Fruit fly (Drosophila melanogaster): Measurements from ENCODE around the gene CG14605.

Gene CG14605

dm6 chr3R:7169927-7170326 is 49.6 kb downstream of the CG14605 start:
- TF ChIP-seq rn (GFP tag; IDR thresholded peaks at IDR 0.05) (no peak), CG34367 (tag; optimal IDR thresholded peaks at IDR 0.05) (no peak), CG8301 (tag; optimal IDR thresholded peaks at IDR 0.05) (no peak), CG10348 (GFP tag; IDR thresholded peaks at IDR 0.05) (no peak), CG14655 (GFP tag; optimal IDR thresholded peaks at IDR 0.05) (no peak), D1 (tag; optimal IDR thresholded peaks at IDR 0.05) (no peak), Ets98B (GFP tag; IDR thresholded peaks at IDR 0.05) (no peak), CG9948 (tag; optimal IDR thresholded peaks at IDR 0.05) (no peak), CG15710 (tag; optimal IDR thresholded peaks at IDR 0.05) (no peak), CG32121 (GFP tag; IDR thresholded peaks at IDR 0.05) (no peak), CG13204 (GFP tag; optimal IDR thresholded peaks at IDR 0.05) (no peak), Pif1B (GFP tag; optimal IDR thresholded peaks at IDR 0.05) (no peak), Pif1A (GFP tag; optimal IDR thresholded peaks at IDR 0.05) (no peak), fd96Ca (GFP tag; IDR thresholded peaks at IDR 0.05) (no peak), gl (tag; optimal IDR thresholded peaks at IDR 0.05) (no peak), CG4496 (GFP tag; IDR thresholded peaks at IDR 0.05) (no peak), CG8159 (tag; optimal IDR thresholded peaks at IDR 0.05) (no peak)
